Fruit fly (Drosophila melanogaster): ENCODE measurements around the gene Or94a.

- no peak for TF ChIP-seq Sox14 (GFP tag; optimal IDR thresholded peaks at IDR 0.05)
- TF ChIP-seq eg (GFP tag; IDR thresholded peaks at IDR 0.05), result no peak
These were observed 43.8 kb downstream of the Or94a start for dm6 chr3R:23030900-23031299.
